Fruit fly (Drosophila melanogaster): ENCODE measurements around the gene Lrp4.

The Lrp4 gene

dm6 chrX:15869843-15870242 is 40.8 kb upstream of the Lrp4 start, which contains the start of gene CG16952 (continued):
- TF ChIP-seq E2f2 (GFP tag; IDR thresholded peaks at IDR 0.05), result peak; percentile 65
- no peak for TF ChIP-seq fu2 (GFP tag; optimal IDR thresholded peaks at IDR 0.05)
- TF ChIP-seq CG10147 (GFP tag; optimal IDR thresholded peaks at IDR 0.05), result peak; percentile 4
- peak; percentile 53 for TF ChIP-seq CoRest (tag; optimal IDR thresholded peaks at IDR 0.05)
- TF ChIP-seq CG4617 (GFP tag; optimal IDR thresholded peaks at IDR 0.05; ENCODE audit: borderline replicate concordance), result peak; percentile 26
- TF ChIP-seq CG10462 (GFP tag; optimal IDR thresholded peaks at IDR 0.05), result peak; percentile 55
- peak; percentile 88 for TF ChIP-seq Doc3 (GFP tag; IDR thresholded peaks at IDR 0.05; ENCODE audit: partially characterized antibody)
- TF ChIP-seq CG6791 (GFP tag; IDR thresholded peaks at IDR 0.05; ENCODE audit: partially characterized antibody), result peak; percentile 84
- TF ChIP-seq Sin3A (optimal IDR thresholded peaks at IDR 0.05), result peak; percentile 23
- TF ChIP-seq CG3995 (GFP tag; optimal IDR thresholded peaks at IDR 0.05), result no peak
- TF ChIP-seq CG12391 (tag; optimal IDR thresholded peaks at IDR 0.05), result peak; percentile 6
- TF ChIP-seq CG8478 (optimal IDR thresholded peaks at IDR 0.05), result no peak
- TF ChIP-seq vnd (GFP tag; IDR thresholded peaks at IDR 0.05; ENCODE audit: partially characterized antibody), result peak; percentile 92
- peak; percentile 70 for TF ChIP-seq bbx (GFP tag; IDR thresholded peaks at IDR 0.05; ENCODE audit: partially characterized antibody)
- TF ChIP-seq Hmr (GFP tag; optimal IDR thresholded peaks at IDR 0.05), result peak; percentile 10
- peak; percentile 93 for TF ChIP-seq tna (GFP tag; IDR thresholded peaks at IDR 0.05; ENCODE audit: partially characterized antibody)
- TF ChIP-seq gem (tag; optimal IDR thresholded peaks at IDR 0.05), result peak; percentile 9
- no peak for TF ChIP-seq CG4820 (GFP tag; optimal IDR thresholded peaks at IDR 0.05)
- peak; percentile 57 for TF ChIP-seq CG12659 (GFP tag; optimal IDR thresholded peaks at IDR 0.05)
- TF ChIP-seq kni (GFP tag; optimal IDR thresholded peaks at IDR 0.05), result no peak
- TF ChIP-seq CG17186 (GFP tag; optimal IDR thresholded peaks at IDR 0.05), result peak; percentile 31
- no peak for TF ChIP-seq mam (GFP tag; optimal IDR thresholded peaks at IDR 0.05)
- TF ChIP-seq CG13775 (GFP tag; optimal IDR thresholded peaks at IDR 0.05), result peak; percentile 11
- no peak for TF ChIP-seq Hand (GFP tag; optimal IDR thresholded peaks at IDR 0.05)
- peak; percentile 47 for TF ChIP-seq CG10267 (tag; optimal IDR thresholded peaks at IDR 0.05)
- peak; percentile 51 for TF ChIP-seq Myb (GFP tag; optimal IDR thresholded peaks at IDR 0.05)
- peak; percentile 58 for TF ChIP-seq CG1603 (tag; optimal IDR thresholded peaks at IDR 0.05)
- peak; percentile 91 for TF ChIP-seq ato (GFP tag; IDR thresholded peaks at IDR 0.05; ENCODE audit: partially characterized antibody)
- peak in 1 of 2 experiments; percentile 91 for TF ChIP-seq Pdp1 (GFP tag; optimal IDR thresholded peaks at IDR 0.05)
- TF ChIP-seq ssp (GFP tag; IDR thresholded peaks at IDR 0.05), result peak; percentile 91
- peak; percentile 48 for TF ChIP-seq HmgZ (tag; optimal IDR thresholded peaks at IDR 0.05)
- TF ChIP-seq Dll (GFP tag; IDR thresholded peaks at IDR 0.05; ENCODE audit: partially characterized antibody), result peak; percentile 94
- peak; percentile 14 for TF ChIP-seq NC2β (GFP tag; optimal IDR thresholded peaks at IDR 0.05)
- TF ChIP-seq CG14965 (GFP tag; optimal IDR thresholded peaks at IDR 0.05; ENCODE audit: borderline replicate concordance), result no peak
- peak; percentile 4 for TF ChIP-seq CG17829 (tag; optimal IDR thresholded peaks at IDR 0.05)
- no peak for TF ChIP-seq sima (GFP tag; optimal IDR thresholded peaks at IDR 0.05)
- TF ChIP-seq crp (GFP tag; optimal IDR thresholded peaks at IDR 0.05), result peak in 1 of 2 experiments; percentile 41
- peak; percentile 12 for TF ChIP-seq CG2120 (GFP tag; optimal IDR thresholded peaks at IDR 0.05)
- TF ChIP-seq pzg (GFP tag; optimal IDR thresholded peaks at IDR 0.05), result peak; percentile 66
- TF ChIP-seq MBD-R2 (GFP tag; IDR thresholded peaks at IDR 0.05), result 0 out of 2 replicates have a peak, but pooled peaks have one; percentile 20
- peak; percentile 95 for TF ChIP-seq nerfin-2 (GFP tag; IDR thresholded peaks at IDR 0.05; ENCODE audit: partially characterized antibody)
- no peak for TF ChIP-seq Optix (GFP tag; IDR thresholded peaks at IDR 0.05)
- TF ChIP-seq CG17361 (GFP tag; IDR thresholded peaks at IDR 0.05), result peak; percentile 38; the same call in 1 of the 3 replicates
- no peak for TF ChIP-seq trh (GFP tag; optimal IDR thresholded peaks at IDR 0.05)
- peak; percentile 72 for TF ChIP-seq trem (tag; optimal IDR thresholded peaks at IDR 0.05)
- peak; percentile 59; the same call in 2 of the 3 replicates for TF ChIP-seq row (GFP tag; IDR thresholded peaks at IDR 0.05)
- peak; percentile 85 for TF ChIP-seq CG34224 (GFP tag; IDR thresholded peaks at IDR 0.05; ENCODE audit: partially characterized antibody)
- peak; percentile 49 for TF ChIP-seq CG8290 (GFP tag; optimal IDR thresholded peaks at IDR 0.05)
- TF ChIP-seq CG8290 (tag; optimal IDR thresholded peaks at IDR 0.05), result no peak
- TF ChIP-seq HmgD (GFP tag; optimal IDR thresholded peaks at IDR 0.05), result peak; percentile 0
